Fruit fly (Drosophila melanogaster) whole organism, embryonic: ENCODE results near the gene mio.

Experiments
- Aef1 ChIP-seq: fragments of 200-800 bp; sonication (Bioruptor generic); IDR thresholded peaks from 3 replicates; pipeline ENCODE4 v1.3.6; 2022; ENCODE audit warnings: missing biosample characterization, missing genetic modification characterization
- Awh ChIP-seq: fragments of 200-800 bp; sonication (Bioruptor generic); IDR thresholded peaks from 2 replicates; pipeline ENCODE4, ENCODE4 v1.3.6; 2022; ENCODE audit warnings: missing biosample characterization, missing genetic modification characterization
- BtbVII ChIP-seq: fragments of 200-800 bp; sonication (Bioruptor generic); optimal IDR thresholded peaks from 3 replicates; lab custom pipeline; 2017; ENCODE audit warnings: missing biosample characterization, mild to moderate bottlenecking, missing genetic modification characterization
- CG10274 ChIP-seq: fragments of 200-800 bp; sonication (Bioruptor generic); optimal IDR thresholded peaks from 3 replicates; lab custom pipeline; 2017; ENCODE audit warnings: missing biosample characterization, mild to moderate bottlenecking, missing genetic modification characterization
- CG11456 ChIP-seq: fragments of 200-800 bp; sonication (Bioruptor generic); IDR thresholded peaks from 3 replicates; pipeline ENCODE4 v1.3.6; 2022; ENCODE audit warnings: missing biosample characterization, missing genetic modification characterization
- CG12155 ChIP-seq: fragments of 200-800 bp; sonication (Bioruptor generic); optimal IDR thresholded peaks from 3 replicates; lab custom pipeline; 2016; ENCODE audit warnings: missing biosample characterization, missing genetic modification characterization
- CG12769 ChIP-seq: fragments of 200-800 bp; sonication (Bioruptor generic); optimal IDR thresholded peaks from 2 replicates; lab custom pipeline; 2019; ENCODE audit warnings: missing biosample characterization, mild to moderate bottlenecking, missing genetic modification characterization, moderate library complexity
- CG13287 ChIP-seq: fragments of 200-800 bp; sonication (Bioruptor generic); IDR thresholded peaks from 2 replicates; pipeline ENCODE4 v1.3.6; 2022; ENCODE audit warnings: missing biosample characterization, missing genetic modification characterization; ENCODE audit not compliant: partially characterized antibody
- CG16813 ChIP-seq: fragments of 200-800 bp; sonication (Bioruptor generic); IDR thresholded peaks from 3 replicates; pipeline ENCODE4 v1.3.6; 2022; ENCODE audit warnings: missing biosample characterization, missing genetic modification characterization; ENCODE audit not compliant: partially characterized antibody
- CG17186 ChIP-seq: fragments of 200-800 bp; sonication (Bioruptor generic); optimal IDR thresholded peaks from 3 replicates; lab custom pipeline; 2017; ENCODE audit warnings: missing biosample characterization, missing genetic modification reagents, missing genetic modification characterization
- CG34224 ChIP-seq: fragments of 200-800 bp; sonication (Bioruptor generic); IDR thresholded peaks from 3 replicates; pipeline ENCODE4 v1.3.6; 2022; ENCODE audit warnings: missing biosample characterization, missing genetic modification characterization; ENCODE audit not compliant: partially characterized antibody
- CG34376 ChIP-seq: fragments of 200-800 bp; sonication (Bioruptor generic); optimal IDR thresholded peaks from 2 replicates; lab custom pipeline; 2018; ENCODE audit warnings: missing biosample characterization, mild to moderate bottlenecking, missing genetic modification characterization
- CG34422 ChIP-seq: fragments of 200-800 bp; sonication (Bioruptor generic); IDR thresholded peaks from 3 replicates; pipeline ENCODE4 v1.3.6; 2022; ENCODE audit warnings: missing biosample characterization, missing genetic modification characterization
- CG3726 ChIP-seq: fragments of 200-800 bp; sonication (Bioruptor generic); IDR thresholded peaks from 3 replicates; pipeline ENCODE4, ENCODE4 v1.3.6; 2022; ENCODE audit warnings: missing biosample characterization, missing genetic modification characterization
- CG4404 ChIP-seq: fragments of 200-800 bp; sonication (Bioruptor generic); IDR thresholded peaks from 2 replicates; pipeline ENCODE4 v1.3.6; 2022; ENCODE audit warnings: missing biosample characterization, missing genetic modification characterization
- CG6683 ChIP-seq: fragments of 200-800 bp; sonication (Bioruptor generic); optimal IDR thresholded peaks from 2 replicates; lab custom pipeline; 2017; ENCODE audit warnings: missing biosample characterization, mild to moderate bottlenecking, missing genetic modification characterization, missing genetic modification reagents
- CG7963 ChIP-seq: fragments of 200-800 bp; sonication (Bioruptor generic); IDR thresholded peaks from 3 replicates; pipeline ENCODE4 v1.3.6; 2022; ENCODE audit warnings: missing biosample characterization, missing genetic modification characterization; ENCODE audit not compliant: partially characterized antibody
- CG7987 ChIP-seq: fragments of 200-800 bp; sonication (Bioruptor generic); optimal IDR thresholded peaks from 2 replicates; lab custom pipeline; 2018; ENCODE audit warnings: missing biosample characterization, mild to moderate bottlenecking, missing genetic modification characterization, moderate library complexity
- CG9215 ChIP-seq: fragments of 200-800 bp; sonication (Bioruptor generic); IDR thresholded peaks from 2 replicates; pipeline ENCODE4 v1.3.6; 2022; ENCODE audit warnings: missing biosample characterization, missing genetic modification characterization
- Deaf1 ChIP-seq: fragments of 200-800 bp; optimal IDR thresholded peaks from 3 replicates; lab custom pipeline; 2019; ENCODE audit warnings: missing biosample characterization, mild to moderate bottlenecking, missing genetic modification characterization, moderate library complexity
- Drgx ChIP-seq: fragments of 200-800 bp; sonication (Bioruptor generic); IDR thresholded peaks from 2 replicates; pipeline ENCODE4 v1.3.6; 2022; ENCODE audit warnings: missing biosample characterization, missing genetic modification characterization
- Eip74EF ChIP-seq, 2 experiments: fragments of 200-800 bp in 1 of 2; fragments of >200 bp in 1 of 2; sonication (Bioruptor generic) in 1 of 2; optimal IDR thresholded peaks; 2 replicates each; lab custom pipeline; 2017 to 2019; ENCODE audit warnings: missing biosample characterization in 2 of 2, missing genetic modification characterization in 2 of 2, mild to moderate bottlenecking in 1 of 2, moderate library complexity in 1 of 2
- Fer1 ChIP-seq: fragments of 200-800 bp; sonication (Bioruptor generic); optimal IDR thresholded peaks from 2 replicates; lab custom pipeline; 2017; ENCODE audit warnings: missing biosample characterization, mild to moderate bottlenecking, missing genetic modification characterization
- HLH3B ChIP-seq: fragments of 200-800 bp; sonication (Bioruptor generic); IDR thresholded peaks from 2 replicates; pipeline ENCODE4 v1.3.6; 2022; ENCODE audit warnings: missing biosample characterization, missing genetic modification characterization
- HLHmδ ChIP-seq: fragments of 200-800 bp; sonication (Bioruptor generic); optimal IDR thresholded peaks from 2 replicates; lab custom pipeline; 2018; ENCODE audit warnings: missing biosample characterization, mild to moderate bottlenecking, missing genetic modification characterization, moderate library complexity
- Hmr ChIP-seq: fragments of 200-800 bp; sonication (Bioruptor generic); optimal IDR thresholded peaks from 3 replicates; lab custom pipeline; 2017; ENCODE audit warnings: mild to moderate bottlenecking, missing biosample characterization, missing genetic modification reagents, missing genetic modification characterization
- Hmx ChIP-seq: fragments of 200-800 bp; sonication (Bioruptor generic); optimal IDR thresholded peaks from 2 replicates; lab custom pipeline; 2016; ENCODE audit warnings: missing biosample characterization, missing genetic modification characterization
- Nf-YC ChIP-seq: fragments of 200-800 bp; optimal IDR thresholded peaks from 3 replicates; lab custom pipeline; 2019; ENCODE audit warnings: missing biosample characterization, mild to moderate bottlenecking, missing genetic modification characterization, moderate library complexity
- Opbp ChIP-seq: fragments of 200-800 bp; sonication (Bioruptor generic); IDR thresholded peaks from 3 replicates; pipeline ENCODE4 v1.3.6; 2022; ENCODE audit warnings: missing biosample characterization, missing genetic modification characterization; ENCODE audit not compliant: partially characterized antibody
- Sox102F ChIP-seq: fragments of 200-800 bp; sonication (Bioruptor generic); optimal IDR thresholded peaks from 2 replicates; lab custom pipeline; 2018; ENCODE audit warnings: missing biosample characterization, mild to moderate bottlenecking, missing genetic modification characterization, moderate library complexity
- ab ChIP-seq: fragments of 200-800 bp; sonication (Bioruptor generic); optimal IDR thresholded peaks from 2 replicates; lab custom pipeline; 2016; ENCODE audit warnings: missing biosample characterization, missing genetic modification characterization
- amos ChIP-seq: fragments of 200-800 bp; sonication (Bioruptor generic); IDR thresholded peaks from 2 replicates; pipeline ENCODE4 v1.3.6; 2022; ENCODE audit warnings: missing biosample characterization, missing genetic modification characterization; ENCODE audit not compliant: partially characterized antibody
- chinmo ChIP-seq: fragments of 200-800 bp; sonication (Bioruptor generic); IDR thresholded peaks from 4 replicates; pipeline ENCODE4 v1.3.6; 2022; ENCODE audit warnings: missing biosample characterization, missing genetic modification characterization; ENCODE audit not compliant: partially characterized antibody
- corto ChIP-seq: fragments of 200-800 bp; sonication (Bioruptor generic); optimal IDR thresholded peaks from 2 replicates; lab custom pipeline; 2016; ENCODE audit warnings: missing biosample characterization, mild to moderate bottlenecking, missing genetic modification characterization, moderate library complexity
- crol ChIP-seq: fragments of 200-800 bp; sonication (Bioruptor generic); IDR thresholded peaks from 2 replicates; pipeline ENCODE4 v1.3.6; 2022; ENCODE audit warnings: missing biosample characterization, missing genetic modification characterization
- ken ChIP-seq: fragments of 200-800 bp; sonication (Bioruptor generic); IDR thresholded peaks from 3 replicates; pipeline ENCODE4 v1.3.6; 2022; ENCODE audit warnings: missing biosample characterization, missing genetic modification characterization
- lab ChIP-seq: fragments of 200-800 bp; sonication (Bioruptor generic); optimal IDR thresholded peaks from 3 replicates; lab custom pipeline; 2017; ENCODE audit warnings: missing biosample characterization, missing genetic modification characterization, mild to moderate bottlenecking, moderate library complexity, missing genetic modification reagents
- nom ChIP-seq: fragments of 200-800 bp; sonication (Bioruptor generic); optimal IDR thresholded peaks from 2 replicates; lab custom pipeline; 2017; ENCODE audit warnings: missing biosample characterization, missing genetic modification characterization, mild to moderate bottlenecking, moderate library complexity, missing genetic modification reagents
- otp ChIP-seq: fragments of 200-800 bp; sonication (Bioruptor generic); IDR thresholded peaks from 3 replicates; pipeline ENCODE4, ENCODE4 v1.3.6; 2022; ENCODE audit warnings: missing biosample characterization, missing genetic modification characterization
- seq ChIP-seq: fragments of 200-800 bp; sonication (Bioruptor generic); IDR thresholded peaks from 2 replicates; pipeline ENCODE4 v1.3.6; 2022; ENCODE audit warnings: missing biosample characterization, missing genetic modification characterization
- sna ChIP-seq: fragments of 200-800 bp; sonication (Bioruptor generic); IDR thresholded peaks from 2 replicates; pipeline ENCODE4 v1.3.6; 2022; ENCODE audit warnings: missing biosample characterization, missing genetic modification characterization; ENCODE audit not compliant: partially characterized antibody
- sob ChIP-seq: fragments of 200-800 bp; sonication (Bioruptor generic); IDR thresholded peaks from 2 replicates; pipeline ENCODE4 v1.3.6; 2022; ENCODE audit warnings: missing biosample characterization, missing genetic modification characterization
- sr ChIP-seq: fragments of 200-800 bp; sonication (Bioruptor generic); IDR thresholded peaks from 3 replicates; pipeline ENCODE4 v1.3.6; 2022; ENCODE audit warnings: missing biosample characterization, missing genetic modification characterization
- stwl ChIP-seq: fragments of 200-800 bp; sonication (Bioruptor generic); optimal IDR thresholded peaks from 3 replicates; lab custom pipeline; 2018; ENCODE audit warnings: missing biosample characterization, mild to moderate bottlenecking, missing genetic modification characterization, moderate library complexity
- zen2 ChIP-seq: fragments of 200-800 bp; sonication (Bioruptor generic); IDR thresholded peaks from 3 replicates; pipeline ENCODE4 v1.3.6; 2022; ENCODE audit warnings: missing biosample characterization, missing genetic modification characterization; ENCODE audit not compliant: partially characterized antibody
- zf30C ChIP-seq: fragments of 200-800 bp; sonication (Bioruptor generic); optimal IDR thresholded peaks from 3 replicates; lab custom pipeline; 2018; ENCODE audit warnings: missing biosample characterization, mild to moderate bottlenecking, missing genetic modification characterization

Gene mio

DNA sequence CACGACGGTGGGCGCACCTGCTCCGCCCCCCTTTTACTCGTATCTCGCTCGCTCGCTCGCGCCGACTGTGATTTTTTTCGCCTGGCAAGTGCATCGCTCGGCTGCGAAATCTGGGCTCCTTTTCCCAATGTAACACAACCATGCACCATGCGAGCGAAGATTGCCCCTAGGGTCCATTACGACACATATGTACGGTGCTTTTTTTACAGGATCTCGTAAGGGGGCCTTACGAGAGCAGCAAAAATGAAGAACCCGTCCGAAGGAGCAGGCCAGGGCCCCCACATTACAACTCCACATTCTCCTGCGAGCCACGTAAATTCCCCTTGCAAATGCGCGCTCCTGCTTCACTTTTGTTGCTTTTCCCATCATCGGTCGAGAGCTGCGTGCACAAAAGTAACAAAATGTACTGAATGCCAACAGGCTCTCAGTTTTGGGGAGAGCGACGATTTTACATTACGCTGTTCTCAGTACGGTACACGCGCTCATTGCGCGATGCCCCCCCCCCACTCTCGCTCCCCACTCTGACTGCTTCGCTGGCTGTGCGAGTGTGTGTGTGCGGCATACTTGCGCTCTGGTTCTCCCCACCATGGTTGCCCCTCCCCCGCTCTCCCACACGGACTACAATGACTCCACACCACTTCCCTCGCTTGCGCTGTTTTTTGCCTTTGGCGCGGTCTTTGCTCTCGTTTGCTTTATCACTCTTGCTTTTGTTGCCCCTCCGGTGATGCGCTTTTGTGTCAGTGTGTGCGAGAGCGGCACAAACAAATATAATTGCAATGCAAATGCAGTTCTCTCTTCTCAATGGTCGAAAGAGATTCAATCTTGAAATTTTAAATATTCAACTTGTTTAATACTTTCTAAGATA lies 14.0 kb upstream of the mio start:
- TF ChIP-seq CG12769 (tag; lab: Kevin White, UChicago) (peak; percentile 55), chinmo (GFP tag; lab: Robert Waterston, UW) (peak; percentile 94), CG17186 (GFP tag; lab: Kevin White, UChicago) (peak; percentile 19), sob (GFP tag; lab: Robert Waterston, UW) (peak; percentile 33; the same call in 1 of the 2 replicates), sna (peak; percentile 38; the same call in 1 of the 2 replicates), Aef1 (GFP tag; lab: Robert Waterston, UW) (peak; percentile 56; the same call in 2 of the 3 replicates), Sox102F (GFP tag; lab: Kevin White, UChicago) (no peak), CG10274 (GFP tag; lab: Kevin White, UChicago) (no peak), amos (GFP tag; lab: Robert Waterston, UW) (peak; percentile 12; the same call in 1 of the 2 replicates), seq (GFP tag; lab: Robert Waterston, UW) (0 out of 2 replicates have a peak, but pooled peaks have one; percentile 13), CG9215 (GFP tag; lab: Robert Waterston, UW) (0 out of 2 replicates have a peak, but pooled peaks have one; percentile 11), ken (GFP tag; lab: Robert Waterston, UW) (peak; percentile 4; the same call in 1 of the 3 replicates), HLH3B (GFP tag; lab: Robert Waterston, UW) (peak; percentile 11; the same call in 1 of the 2 replicates), CG34224 (peak; percentile 32; the same call in 1 of the 3 replicates), corto (peak; percentile 14), CG16813 (GFP tag; lab: Robert Waterston, UW) (peak; percentile 18; the same call in 1 of the 3 replicates), CG11456 (GFP tag; lab: Robert Waterston, UW) (peak; percentile 44; the same call in 1 of the 3 replicates), Drgx (peak; percentile 69), CG7963 (GFP tag; lab: Robert Waterston, UW) (0 out of 3 replicates have a peak, but pooled peaks have one; percentile 37), otp (GFP tag; lab: Robert Waterston, UW) (peak; percentile 38; the same call in 1 of the 3 replicates), CG4404 (no peak), CG3726 (no peak), CG13287 (GFP tag; lab: Robert Waterston, UW) (peak; percentile 66), zen2 (GFP tag; lab: Robert Waterston, UW) (peak; percentile 77; the same call in 2 of the 3 replicates), CG6683 (GFP tag; lab: Kevin White, UChicago) (no peak), Deaf1 (tag; lab: Kevin White, UChicago) (peak; percentile 53), BtbVII (GFP tag; lab: Kevin White, UChicago) (peak; percentile 12), HLHmδ (GFP tag; lab: Kevin White, UChicago) (peak; percentile 88), Opbp (peak; percentile 64), Hmr (GFP tag; lab: Kevin White, UChicago) (no peak), CG7987 (peak; percentile 36), Eip74EF (GFP tag; optimal IDR thresholded peaks at IDR 0.05; lab: Kevin White, UChicago) (no peak), nom (peak; percentile 80), Hmx (no peak), Nf-YC (peak; percentile 57), crol (GFP tag; lab: Robert Waterston, UW) (peak; percentile 100), lab (peak; percentile 55), stwl (tag; lab: Kevin White, UChicago) (no peak), CG12155 (GFP tag; lab: Kevin White, UChicago) (no peak), Awh (GFP tag; lab: Robert Waterston, UW) (0 out of 2 replicates have a peak, but pooled peaks have one; percentile 8), CG34422 (GFP tag; lab: Robert Waterston, UW) (peak; percentile 69; the same call in 1 of the 3 replicates), zf30C (GFP tag; lab: Kevin White, UChicago) (no peak), Fer1 (GFP tag; lab: Kevin White, UChicago) (no peak), sr (GFP tag; lab: Robert Waterston, UW) (0 out of 3 replicates have a peak, but pooled peaks have one; percentile 25), CG34376 (GFP tag; lab: Kevin White, UChicago) (no peak), ab (peak; percentile 89)
